Worm (Caenorhabditis elegans) whole organism, L4/young adult: Measurements from ENCODE around the gene sre-42.

ENCODE experiments used
- W03F9.2 ChIP-seq: fragments of 150-350 bp; optimal IDR thresholded peaks from 2 replicates; lab custom pipeline; 2014; ENCODE audit warnings: missing biosample characterization, missing genetic modification characterization
- him-1 ChIP-seq: sonication (generic microtip); optimal IDR thresholded peaks from 2 replicates; lab custom pipeline; 2016; ENCODE audit warnings: missing genotype, missing genetic modification reagents, missing genetic modification characterization, missing compliant biosample characterization

- TF ChIP-seq him-1 (no peak), W03F9.2 (no peak)
Measured at ce11 chrII:12342928-12343327, 43.8 kb downstream of the sre-42 start.
